Fruit fly (Drosophila melanogaster): ENCODE data around the gene RhoGAP71E.

DNA sequence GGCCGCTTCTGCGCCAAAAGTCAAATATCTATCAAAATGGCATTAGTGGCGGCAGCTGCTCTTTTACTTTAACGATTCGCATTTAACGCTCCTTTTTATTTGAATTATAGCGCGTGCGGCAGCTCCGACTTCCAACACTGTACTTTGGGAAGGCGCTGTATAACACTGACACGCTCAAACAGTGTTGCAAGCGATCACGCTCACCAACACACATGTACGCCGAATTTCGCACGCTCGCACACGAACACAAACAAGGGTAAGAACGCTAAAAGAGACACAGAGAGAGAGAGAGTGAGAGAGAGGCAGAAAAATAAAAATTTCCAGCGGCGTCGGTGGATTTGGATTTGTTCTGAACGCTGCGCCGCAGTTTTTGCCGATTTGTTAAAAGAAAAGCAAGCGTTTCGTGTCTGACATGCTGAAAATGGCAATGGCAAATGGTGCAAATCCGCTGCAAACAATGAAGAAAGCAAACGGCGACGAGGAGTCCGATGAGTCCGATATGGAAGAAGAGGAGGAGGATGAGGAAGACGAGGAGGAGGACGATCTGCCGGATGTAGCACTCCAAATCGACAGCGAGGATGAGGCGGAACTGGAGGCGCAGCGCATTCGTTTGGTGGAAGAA is 31.1 kb downstream of the RhoGAP71E start, which contains the start of gene Phs:
- TF ChIP-seq Sin3A (optimal IDR thresholded peaks at IDR 0.05) (no peak), psq (optimal IDR thresholded peaks at IDR 0.05) (no peak), ttk (optimal IDR thresholded peaks at IDR 0.05) (no peak)
